Worm (Caenorhabditis elegans) whole organism, L4/young adult: Measurements from ENCODE around the gene asm-3.

ENCODE experiments used
- W03F9.2 ChIP-seq: fragments of 150-350 bp; optimal IDR thresholded peaks from 2 replicates; lab custom pipeline; 2014; ENCODE audit warnings: missing biosample characterization, missing genetic modification characterization
- dao-5 ChIP-seq: sonication (generic microtip); optimal IDR thresholded peaks from 2 replicates; lab custom pipeline; 2016; ENCODE audit warnings: missing genotype, missing genetic modification characterization, moderate library complexity, missing compliant biosample characterization
- him-1 ChIP-seq: sonication (generic microtip); optimal IDR thresholded peaks from 2 replicates; lab custom pipeline; 2016; ENCODE audit warnings: missing genotype, missing genetic modification reagents, missing genetic modification characterization, missing compliant biosample characterization

asm-3 gene

DNA sequence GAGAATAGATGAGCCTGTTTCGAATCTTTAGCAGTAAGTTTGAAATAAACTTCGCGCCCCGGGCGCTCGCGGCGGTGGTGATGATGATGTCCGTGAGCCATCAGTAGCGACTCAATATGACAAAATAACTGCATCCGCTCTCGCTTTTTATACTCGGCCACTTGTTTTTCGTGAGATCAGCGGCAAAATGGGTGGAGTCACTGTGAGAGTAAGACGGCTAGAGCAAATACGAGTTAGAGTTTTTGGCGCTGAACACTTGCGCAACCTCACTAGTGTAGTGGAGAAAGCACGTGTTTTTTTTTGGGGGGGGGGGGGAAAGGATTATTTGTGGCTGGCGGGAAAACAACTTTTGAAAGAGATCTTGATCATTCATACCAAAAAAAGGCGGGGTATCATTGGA, 17.2 kb downstream of the asm-3 start, which contains the start of gene W03G1.5:
W03G1.5 (minus strand) TSS at position 101 of the 400 bp plus-strand sequence.
- no peak for TF ChIP-seq W03F9.2 (tag; lab: Kevin White, UChicago)

DNA sequence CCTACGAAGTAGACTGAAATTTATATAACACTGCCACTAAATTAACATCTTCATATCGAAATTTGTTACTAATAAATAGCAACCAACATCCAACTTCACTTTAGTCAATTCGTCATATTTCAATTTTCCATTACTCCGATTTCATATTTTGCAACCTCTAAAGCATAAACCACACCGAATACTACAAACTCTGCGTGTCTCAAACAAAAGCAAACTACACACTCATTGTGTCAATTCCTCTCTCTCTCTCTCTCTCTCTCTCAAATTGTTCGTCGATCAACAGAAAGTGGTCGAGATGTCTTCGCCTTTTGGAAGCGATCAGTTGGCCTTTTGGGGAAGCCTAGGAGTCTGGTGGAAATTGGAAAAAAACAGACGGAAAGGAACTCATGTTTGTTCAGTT, 19.1 kb downstream of the asm-3 start:
- TF ChIP-seq him-1 (no peak), W03F9.2 (tag; lab: Kevin White, UChicago) (no peak), dao-5 (tag; lab: Kevin White, UChicago) (no peak)

DNA sequence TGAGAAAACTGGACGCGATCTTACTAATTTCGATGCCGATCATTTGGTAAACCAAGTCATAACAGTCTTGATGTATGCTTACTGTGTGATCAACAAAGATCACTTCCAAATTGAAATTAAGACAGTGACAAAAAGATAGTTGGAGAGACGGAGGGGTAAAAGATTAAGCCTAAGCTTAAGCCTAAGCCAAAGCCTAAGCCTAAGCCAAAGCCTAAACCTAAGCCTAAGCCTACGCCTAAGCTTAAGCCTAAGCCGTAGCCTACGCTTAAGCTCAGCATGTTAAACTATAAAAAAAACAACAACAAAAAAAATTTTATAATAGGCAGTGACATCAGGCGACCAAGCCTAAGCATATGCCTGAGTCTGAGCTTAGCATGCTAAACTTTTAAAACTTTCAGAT, 26.5 kb downstream of the asm-3 start:
- no peak for TF ChIP-seq him-1
- no peak for TF ChIP-seq W03F9.2 (tag; lab: Kevin White, UChicago)
- no peak for TF ChIP-seq dao-5 (tag; lab: Kevin White, UChicago)

DNA sequence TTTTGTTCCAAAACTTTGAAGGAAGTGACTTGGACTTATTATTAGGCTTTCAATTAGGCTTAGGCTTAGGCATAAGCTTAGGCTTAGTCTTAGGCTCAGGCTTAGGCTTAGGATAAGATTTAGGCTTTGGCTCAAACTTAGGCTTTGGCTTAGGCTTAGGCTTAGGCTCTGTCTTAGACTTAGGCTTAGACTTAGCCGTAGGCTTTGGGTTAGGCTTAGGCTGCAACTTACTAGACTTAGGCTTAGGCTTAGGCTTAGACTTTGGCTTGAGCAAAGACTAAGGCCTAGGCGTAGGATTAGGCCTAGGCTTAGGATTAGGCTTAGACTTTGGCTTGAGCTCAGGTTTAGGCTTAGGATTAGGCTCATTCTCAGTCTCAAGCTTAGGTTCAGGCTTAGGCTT, 38.8 kb downstream of the asm-3 start:
- TF ChIP-seq dao-5 (tag; lab: Kevin White, UChicago) (no peak), W03F9.2 (tag; lab: Kevin White, UChicago) (no peak), him-1 (no peak)

- TF ChIP-seq him-1 (no peak), dao-5 (tag; lab: Kevin White, UChicago) (no peak), W03F9.2 (tag; lab: Kevin White, UChicago) (no peak)
These were observed 39.6 kb downstream of the asm-3 start for ce11 chrIV:484004-484403.

DNA sequence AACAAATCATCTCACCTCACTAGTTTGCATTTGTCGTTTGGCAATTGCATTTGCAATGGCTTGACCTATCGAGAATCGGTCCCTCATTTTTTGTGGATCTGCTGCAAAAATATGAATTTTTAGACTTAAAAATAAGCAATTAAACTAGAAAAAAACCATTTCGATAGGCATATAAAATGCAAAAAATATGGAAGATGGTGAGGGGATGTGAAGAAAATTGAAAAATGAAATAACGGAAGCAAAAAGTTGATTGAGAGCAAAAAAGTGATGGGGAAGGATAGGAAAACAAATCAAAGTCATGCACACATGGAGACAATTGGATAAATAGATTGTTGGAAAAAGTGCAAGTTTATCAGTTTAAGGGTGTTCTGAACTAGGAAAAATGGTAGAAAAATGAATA, 42.5 kb downstream of the asm-3 start, which contains the start of gene npr-37:
npr-37 (minus strand) TSS at position 101 of the 400 bp plus-strand sequence.
- TF ChIP-seq dao-5 (tag; lab: Kevin White, UChicago) (no peak), him-1 (no peak), W03F9.2 (tag; lab: Kevin White, UChicago) (no peak)
